Fruit fly (Drosophila melanogaster): ENCODE measurements around the gene Akt.
A peak's percentile ranks its signal among the peaks of the same experiment; 100 is the strongest.

Gene Akt

dm6 chr3R:16071689-16072580 is 27.1 kb upstream of the Akt start (continued):
- TF ChIP-seq wor (GFP tag; IDR thresholded peaks at IDR 0.05) (peak; percentile 60; the same call in 1 of the 2 replicates), sens-2 (GFP tag; IDR thresholded peaks at IDR 0.05) (no peak), zen (tag; optimal IDR thresholded peaks at IDR 0.05) (peak; percentile 69), schlank (tag; optimal IDR thresholded peaks at IDR 0.05) (no peak), p53 (GFP tag; optimal IDR thresholded peaks at IDR 0.05) (no peak), Hr3 (GFP tag; optimal IDR thresholded peaks at IDR 0.05) (peak; percentile 77), Med (GFP tag) (no peak), CG14710 (tag; optimal IDR thresholded peaks at IDR 0.05) (peak; percentile 51), amos (GFP tag; IDR thresholded peaks at IDR 0.05; ENCODE audit: partially characterized antibody) (no peak), CG10979 (tag; optimal IDR thresholded peaks at IDR 0.05) (peak; percentile 80), gce (GFP tag; IDR thresholded peaks at IDR 0.05) (0 out of 3 replicates have a peak, but pooled peaks have one; percentile 35), ash1 (GFP tag; optimal IDR thresholded peaks at IDR 0.05) (no peak), CG12299 (tag; optimal IDR thresholded peaks at IDR 0.05) (no peak), sna (GFP tag; IDR thresholded peaks at IDR 0.05; ENCODE audit: partially characterized antibody) (no peak), Gsc (GFP tag; IDR thresholded peaks at IDR 0.05) (no peak), twi (tag; optimal IDR thresholded peaks at IDR 0.05) (peak; percentile 21), CG1602 (GFP tag; optimal IDR thresholded peaks at IDR 0.05) (peak; percentile 73), CG7556 (GFP tag; optimal IDR thresholded peaks at IDR 0.05) (peak; percentile 72), CG30431 (GFP tag; optimal IDR thresholded peaks at IDR 0.05) (no peak), Hmr (GFP tag; optimal IDR thresholded peaks at IDR 0.05) (peak; percentile 28), CG4617 (GFP tag; optimal IDR thresholded peaks at IDR 0.05; ENCODE audit: borderline replicate concordance) (peak; percentile 35), nom (GFP tag; optimal IDR thresholded peaks at IDR 0.05) (peak; percentile 30), NC2β (GFP tag; optimal IDR thresholded peaks at IDR 0.05) (peak; percentile 59), Dip3 (GFP tag; optimal IDR thresholded peaks at IDR 0.05) (no peak), CG4328 (GFP tag; optimal IDR thresholded peaks at IDR 0.05) (no peak), CkIIα-i1 (GFP tag; IDR thresholded peaks at IDR 0.05) (no peak), CG12104 (GFP tag; optimal IDR thresholded peaks at IDR 0.05) (peak; percentile 53), slou (GFP tag; optimal IDR thresholded peaks at IDR 0.05) (no peak), HmgD (GFP tag; optimal IDR thresholded peaks at IDR 0.05) (no peak), hb (GFP tag; IDR thresholded peaks at IDR 0.05; ENCODE audit: partially characterized antibody) (no peak), CG17328 (GFP tag; IDR thresholded peaks at IDR 0.05) (peak; percentile 91), CG9609 (GFP tag; optimal IDR thresholded peaks at IDR 0.05) (no peak), PHDP (tag; optimal IDR thresholded peaks at IDR 0.05) (peak; percentile 68), CG16815 (GFP tag; optimal IDR thresholded peaks at IDR 0.05) (peak; percentile 57), CG7745 (tag; optimal IDR thresholded peaks at IDR 0.05) (peak; percentile 10), CG11247 (GFP tag; IDR thresholded peaks at IDR 0.05) (0 out of 2 replicates have a peak, but pooled peaks have one; percentile 38), slbo (GFP tag; IDR thresholded peaks at IDR 0.05) (peak; percentile 39), Camta (GFP tag; optimal IDR thresholded peaks at IDR 0.05) (peak; percentile 51), CG16863 (GFP tag; optimal IDR thresholded peaks at IDR 0.05) (peak; percentile 37), pan (optimal IDR thresholded peaks at IDR 0.05) (no peak), pan (GFP tag; optimal IDR thresholded peaks at IDR 0.05 in 1 of 2, IDR thresholded peaks at IDR 0.05 in 1 of 2) (peak in 1 of 2 experiments; percentile 78), grn (GFP tag; optimal IDR thresholded peaks at IDR 0.05) (peak; percentile 86), hth (optimal IDR thresholded peaks at IDR 0.05) (no peak), CG10565 (GFP tag; optimal IDR thresholded peaks at IDR 0.05) (no peak), Hr51 (GFP tag; optimal IDR thresholded peaks at IDR 0.05) (peak; percentile 31 to 71), CG14014 (GFP tag; IDR thresholded peaks at IDR 0.05) (peak; percentile 21; the same call in 1 of the 2 replicates), fd64A (GFP tag; optimal IDR thresholded peaks at IDR 0.05) (no peak), CG17912 (GFP tag; optimal IDR thresholded peaks at IDR 0.05) (no peak), Eip74EF (GFP tag; optimal IDR thresholded peaks at IDR 0.05) (no peak)
